3 fruit fly cellular contexts compared by ENCODE assay signal in the genomic region with DNA sequence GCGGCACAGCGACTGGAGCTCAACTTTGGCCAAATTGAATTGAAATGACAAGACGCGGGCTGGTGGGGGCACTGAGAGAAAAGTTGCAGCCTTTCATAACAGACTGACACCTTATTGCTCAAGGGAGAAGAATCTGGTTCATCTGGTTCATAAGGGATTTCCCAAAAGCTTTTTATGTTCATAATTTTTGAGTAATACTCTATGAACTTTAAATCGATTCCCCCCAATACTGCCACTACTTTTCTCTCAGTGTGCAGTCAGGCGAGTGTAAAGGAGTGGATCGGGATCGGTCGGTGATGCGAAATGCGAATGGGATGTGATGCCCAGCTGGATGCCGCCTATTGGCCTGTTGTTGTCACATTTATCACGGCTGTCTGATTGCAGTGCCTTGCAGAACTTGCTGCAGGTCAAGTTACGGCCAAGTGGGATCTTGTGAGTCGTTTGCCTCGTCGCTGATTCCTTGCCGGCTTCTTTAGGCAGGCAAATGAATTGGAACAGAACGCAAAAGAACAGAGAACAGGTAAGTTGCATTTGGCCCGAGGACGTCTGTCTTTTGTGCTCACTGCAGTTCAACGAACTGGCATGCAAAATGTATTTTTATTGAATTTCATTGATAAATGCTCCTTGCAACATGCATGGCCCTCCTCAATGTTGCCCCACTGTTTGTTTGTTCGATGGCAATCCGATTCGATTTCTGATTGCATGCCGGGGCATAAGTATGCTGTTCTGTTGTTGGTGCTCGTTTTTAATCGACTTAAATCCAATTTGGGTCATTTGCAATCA.
A peak's percentile ranks its signal among the peaks of the same experiment; 100 is the strongest.
TF ChIP-seq lines count a peak whose summit lies in the region.

No protein-coding gene starts in this region.

TF ChIP-seq in whole organism, embryonic, 481 proteins besides CTCF, POLR2A, EP300 and RAD21 (continued from another document):
- TF ChIP-seq CG3163 (GFP tag; optimal IDR thresholded peaks at IDR 0.05; lab: Kevin White, UChicago) (no peak), caup (GFP tag; optimal IDR thresholded peaks at IDR 0.05; lab: Kevin White, UChicago; ENCODE audit: severe bottlenecking) (no peak), Neu2 (GFP tag; optimal IDR thresholded peaks at IDR 0.05; lab: Kevin White, UChicago; ENCODE audit: borderline replicate concordance) (no peak), nom (GFP tag; optimal IDR thresholded peaks at IDR 0.05; lab: Kevin White, UChicago) (peak; percentile 67), GATAe (GFP tag; conservative IDR thresholded peaks at IDR 0.05; lab: Robert Waterston, UW) (no peak), dmrt99B (tag; optimal IDR thresholded peaks at IDR 0.05; lab: Kevin White, UChicago) (no peak), lbe (GFP tag; optimal IDR thresholded peaks at IDR 0.05; lab: Kevin White, UChicago) (peak; percentile 66), slbo (GFP tag; IDR thresholded peaks at IDR 0.05; lab: Robert Waterston, UW) (peak; percentile 26; the same call in 1 of the 2 replicates), bab2 (GFP tag; optimal IDR thresholded peaks at IDR 0.05; lab: Kevin White, UChicago) (no peak), sens-2 (GFP tag; IDR thresholded peaks at IDR 0.05; lab: Robert Waterston, UW) (no peak), CG14667 (GFP tag; IDR thresholded peaks at IDR 0.05; lab: Robert Waterston, UW) (no peak)

TF ChIP-seq in whole organism, prepupa, 60 proteins besides CTCF, POLR2A, EP300 and RAD21 (continued from another document):
- TF ChIP-seq CG7368 (GFP tag; optimal IDR thresholded peaks at IDR 0.05; lab: Kevin White, UChicago) (peak; percentile 71), CG15336 (GFP tag; IDR thresholded peaks at IDR 0.05; lab: Robert Waterston, UW) (peak; percentile 81), Blimp-1 (GFP tag; optimal IDR thresholded peaks at IDR 0.05; lab: Kevin White, UChicago) (peak; percentile 69), CG6163 (GFP tag; IDR thresholded peaks at IDR 0.05; lab: Robert Waterston, UW) (peak; percentile 93), CG16779 (tag; optimal IDR thresholded peaks at IDR 0.05; lab: Kevin White, UChicago) (peak; percentile 14), CG6276 (GFP tag; optimal IDR thresholded peaks at IDR 0.05; lab: Kevin White, UChicago) (peak; percentile 73), fd59A (GFP tag; optimal IDR thresholded peaks at IDR 0.05; lab: Kevin White, UChicago) (peak; percentile 83), acj6 (GFP tag; optimal IDR thresholded peaks at IDR 0.05; lab: Kevin White, UChicago) (peak; percentile 89), Eip78C (GFP tag; lab: Kevin White, UChicago) (peak; percentile 91), CG11294 (GFP tag; IDR thresholded peaks at IDR 0.05; lab: Robert Waterston, UW) (peak; percentile 54; the same call in 1 of the 2 replicates), pdm3 (GFP tag; optimal IDR thresholded peaks at IDR 0.05; lab: Kevin White, UChicago) (peak; percentile 79), Sox102F (GFP tag; optimal IDR thresholded peaks at IDR 0.05; lab: Kevin White, UChicago) (peak; percentile 86), Lpt (GFP tag; optimal IDR thresholded peaks at IDR 0.05; lab: Kevin White, UChicago) (peak; percentile 78), Hr4 (GFP tag; optimal IDR thresholded peaks at IDR 0.05; lab: Kevin White, UChicago) (peak; percentile 74), CG11762 (GFP tag; optimal IDR thresholded peaks at IDR 0.05; lab: Kevin White, UChicago; ENCODE audit: insufficient read depth) (peak; percentile 78), CG10631 (GFP tag; optimal IDR thresholded peaks at IDR 0.05; lab: Kevin White, UChicago) (peak; percentile 89), CG1621 (tag; optimal IDR thresholded peaks at IDR 0.05; lab: Kevin White, UChicago) (peak; percentile 76), cyc (GFP tag; optimal IDR thresholded peaks at IDR 0.05; lab: Kevin White, UChicago) (peak; percentile 94), Sox15 (GFP tag; optimal IDR thresholded peaks at IDR 0.05; lab: Kevin White, UChicago) (peak; percentile 70), dac (GFP tag; optimal IDR thresholded peaks at IDR 0.05; lab: Kevin White, UChicago) (peak; percentile 58), CG32006 (GFP tag; optimal IDR thresholded peaks at IDR 0.05; lab: Kevin White, UChicago) (peak; percentile 84), salr (GFP tag; optimal IDR thresholded peaks at IDR 0.05; lab: Kevin White, UChicago) (peak; percentile 71 to 85), ss (GFP tag; optimal IDR thresholded peaks at IDR 0.05; lab: Kevin White, UChicago) (peak; percentile 59 to 76), CG8119 (GFP tag; IDR thresholded peaks at IDR 0.05; lab: Robert Waterston, UW) (peak; percentile 86), eg (GFP tag; IDR thresholded peaks at IDR 0.05; lab: Robert Waterston, UW) (peak; percentile 80), CG6854 (GFP tag; optimal IDR thresholded peaks at IDR 0.05; lab: Kevin White, UChicago) (peak; percentile 72), CG8319 (GFP tag; optimal IDR thresholded peaks at IDR 0.05; lab: Kevin White, UChicago) (peak; percentile 62), CG6792 (GFP tag; optimal IDR thresholded peaks at IDR 0.05; lab: Kevin White, UChicago) (peak; percentile 87), Gug (GFP tag; IDR thresholded peaks at IDR 0.05; lab: Robert Waterston, UW) (peak; percentile 80), fd85E (GFP tag; optimal IDR thresholded peaks at IDR 0.05; lab: Kevin White, UChicago) (no peak), CG34406 (GFP tag; optimal IDR thresholded peaks at IDR 0.05; lab: Kevin White, UChicago) (peak; percentile 73), CG8632 (GFP tag; optimal IDR thresholded peaks at IDR 0.05; lab: Kevin White, UChicago) (peak; percentile 71), CG3032 (tag; optimal IDR thresholded peaks at IDR 0.05; lab: Kevin White, UChicago) (peak; percentile 82), svp (GFP tag; lab: Kevin White, UChicago) (peak; percentile 93), CG4318 (GFP tag; optimal IDR thresholded peaks at IDR 0.05; lab: Kevin White, UChicago) (peak; percentile 70), Hr38 (GFP tag; optimal IDR thresholded peaks at IDR 0.05; lab: Kevin White, UChicago) (no peak), OdsH (GFP tag; optimal IDR thresholded peaks at IDR 0.05; lab: Kevin White, UChicago) (peak; percentile 80), spab (GFP tag; optimal IDR thresholded peaks at IDR 0.05; lab: Kevin White, UChicago) (peak; percentile 79), Hr39 (GFP tag; optimal IDR thresholded peaks at IDR 0.05; lab: Kevin White, UChicago) (peak; percentile 89), Ets96B (tag; optimal IDR thresholded peaks at IDR 0.05; lab: Kevin White, UChicago) (peak; percentile 89)

TF ChIP-seq in whole organism, wandering third instar larva, 38 proteins besides CTCF, POLR2A, EP300 and RAD21 (continued from another document):
- peak; percentile 86 for TF ChIP-seq rgr (GFP tag; optimal IDR thresholded peaks at IDR 0.05; lab: Kevin White, UChicago)
- peak; percentile 91 for TF ChIP-seq fru (GFP tag; optimal IDR thresholded peaks at IDR 0.05; lab: Kevin White, UChicago)
- TF ChIP-seq psq (GFP tag; optimal IDR thresholded peaks at IDR 0.05; lab: Kevin White, UChicago) = peak; percentile 84
- TF ChIP-seq h (GFP tag; optimal IDR thresholded peaks at IDR 0.05; lab: Kevin White, UChicago) = peak; percentile 85
- peak in 1 of 2 experiments; percentile 86 for TF ChIP-seq foxo (GFP tag; optimal IDR thresholded peaks at IDR 0.05; lab: Kevin White, UChicago)
- TF ChIP-seq Hnf4 (GFP tag; optimal IDR thresholded peaks at IDR 0.05; lab: Kevin White, UChicago) = peak; percentile 91
- peak; percentile 78 for TF ChIP-seq woc (GFP tag; optimal IDR thresholded peaks at IDR 0.05; lab: Kevin White, UChicago)
- TF ChIP-seq dsf (GFP tag; optimal IDR thresholded peaks at IDR 0.05; lab: Kevin White, UChicago; ENCODE audit: borderline replicate concordance) = no peak
- TF ChIP-seq dl (GFP tag; optimal IDR thresholded peaks at IDR 0.05; lab: Kevin White, UChicago; ENCODE audit: insufficient read depth in 1 of 2, partially characterized antibody in 2 of 2) = no peak
- TF ChIP-seq Hr83 (GFP tag; optimal IDR thresholded peaks at IDR 0.05; lab: Kevin White, UChicago; ENCODE audit: poor library complexity, severe bottlenecking) = no peak
- no peak for TF ChIP-seq usp (GFP tag; optimal IDR thresholded peaks at IDR 0.05; lab: Kevin White, UChicago)
- TF ChIP-seq CG32264 (GFP tag; optimal IDR thresholded peaks at IDR 0.05; lab: Kevin White, UChicago) = no peak
